Worm (Caenorhabditis elegans) whole organism, L3 larva: Measurements from ENCODE around the gene cytb-5.1.

Experiments
- R02D3.7 ChIP-seq: fragments of 150-350 bp; optimal IDR thresholded peaks from 2 replicates; lab custom pipeline; 2014; ENCODE audit warnings: missing biosample characterization, missing genetic modification characterization
- ama-1 ChIP-seq: fragments of 150-350 bp; optimal IDR thresholded peaks from 2 replicates; lab custom pipeline; 2018
- ceh-9 ChIP-seq: sonication (generic microtip); optimal IDR thresholded peaks from 2 replicates; lab custom pipeline; 2018; ENCODE audit warnings: missing biosample characterization, missing genetic modification characterization
- daf-12 ChIP-seq: fragments of 150-350 bp; optimal IDR thresholded peaks from 2 replicates; lab custom pipeline; 2014; ENCODE audit warnings: missing biosample characterization, missing genetic modification reagents, missing genetic modification characterization
- eor-1 ChIP-seq, 2 experiments: fragments of 150-350 bp; optimal IDR thresholded peaks; 2 replicates each; lab custom pipeline; 2014 to 2018; ENCODE audit warnings: missing biosample characterization in 2 of 2, missing genetic modification characterization in 2 of 2
- fkh-10 ChIP-seq: sonication (generic microtip); optimal IDR thresholded peaks from 2 replicates; lab custom pipeline; 2017; ENCODE audit warnings: missing biosample characterization, missing genetic modification reagents, missing genetic modification characterization
- jun-1 ChIP-seq: fragments of 150-350 bp; optimal IDR thresholded peaks from 2 replicates; lab custom pipeline; 2014; ENCODE audit warnings: missing biosample characterization, missing genetic modification reagents, missing genetic modification characterization
- mdl-1 ChIP-seq: fragments of 150-350 bp; optimal IDR thresholded peaks from 2 replicates; lab custom pipeline; 2014; ENCODE audit warnings: missing biosample characterization, missing genetic modification characterization
- nhr-25 ChIP-seq: sonication (generic microtip); optimal IDR thresholded peaks from 2 replicates; lab custom pipeline; 2017; ENCODE audit warnings: missing biosample characterization, missing genetic modification characterization
- pha-4 ChIP-seq: fragments of 150-350 bp; optimal IDR thresholded peaks from 2 replicates; lab custom pipeline; 2014; ENCODE audit warnings: missing biosample characterization, missing genetic modification reagents, missing genetic modification characterization
- snpc-4 ChIP-seq: fragments of 150-350 bp; optimal IDR thresholded peaks from 2 replicates; lab custom pipeline; 2014; ENCODE audit warnings: missing biosample characterization, missing genetic modification characterization
- unc-62 ChIP-seq: fragments of 150-350 bp; sonication (generic microtip); optimal IDR thresholded peaks from 4 replicates; lab custom pipeline; 2014; ENCODE audit warnings: missing biosample characterization, missing genetic modification reagents, missing genetic modification characterization
- zag-1 ChIP-seq: fragments of 150-350 bp; optimal IDR thresholded peaks from 2 replicates; lab custom pipeline; 2014; ENCODE audit warnings: missing biosample characterization, missing genetic modification characterization

- TF ChIP-seq ceh-9 (tag; lab: Kevin White, UChicago), result no peak
- no peak for TF ChIP-seq jun-1 (tag; lab: Kevin White, UChicago)
- no peak for TF ChIP-seq daf-12 (tag; lab: Kevin White, UChicago)
- TF ChIP-seq pha-4 (tag; lab: Kevin White, UChicago), result no peak
- no peak for TF ChIP-seq mdl-1 (tag; lab: Kevin White, UChicago)
- no peak for TF ChIP-seq snpc-4 (tag; lab: Kevin White, UChicago)
- TF ChIP-seq eor-1 (tag; optimal IDR thresholded peaks at IDR 0.05; lab: Kevin White, UChicago), result no peak
- TF ChIP-seq R02D3.7 (tag; lab: Kevin White, UChicago), result no peak
- no peak for TF ChIP-seq unc-62 (GFP tag; lab: Kevin White, UChicago)
- TF ChIP-seq nhr-25, result no peak
- no peak for TF ChIP-seq zag-1 (tag; lab: Kevin White, UChicago)
- no peak for TF ChIP-seq fkh-10
- no peak for TF ChIP-seq ama-1 (lab: Kevin White, UChicago)
These were observed 38.5 kb upstream of the cytb-5.1 start, which contains the start of gene F48F7.3 for ce11 chrX:13963203-13963602.
